Worm (Caenorhabditis elegans): ENCODE results near the gene M01B2.13.
"Not testable (repeated sequence)": the region's sequence is repeated elsewhere in the genome, so short reads cannot be mapped to it uniquely, and the experiment has no call there.

The M01B2.13 gene

ce11 chrV:15264131-15264530, 1.6 kb downstream of the M01B2.13 start, which contains the start of gene M01B2.12:
TSS of gene M01B2.12 (minus strand) at chrV:15264231.
- no peak for TF ChIP-seq egl-44 (GFP tag; IDR thresholded peaks at IDR 0.05)
- no peak for TF ChIP-seq nfya-1 (tag; optimal IDR thresholded peaks at IDR 0.05; ENCODE audit: borderline replicate concordance, insufficient read depth)
- no peak for TF ChIP-seq zfh-2 (GFP tag; conservative IDR thresholded peaks at IDR 0.05)
- TF ChIP-seq ztf-22 (GFP tag; optimal IDR thresholded peaks at IDR 0.05), result no peak
- no peak for TF ChIP-seq ztf-28 (GFP tag; IDR thresholded peaks at IDR 0.05)
- TF ChIP-seq ceh-100 (GFP tag; IDR thresholded peaks at IDR 0.05), result no peak
- TF ChIP-seq T07F8.4 (tag; optimal IDR thresholded peaks at IDR 0.05), result no peak
- no peak for TF ChIP-seq egl-18 (GFP tag; IDR thresholded peaks at IDR 0.05)
- TF ChIP-seq aptf-3 (GFP tag; IDR thresholded peaks at IDR 0.05), result no peak
- TF ChIP-seq nhr-120 (GFP tag; IDR thresholded peaks at IDR 0.05), result no peak
- TF ChIP-seq B0261.1 (tag; optimal IDR thresholded peaks at IDR 0.05), result no peak
- TF ChIP-seq F39B2.1 (GFP tag; IDR thresholded peaks at IDR 0.05), result no peak
- no peak for TF ChIP-seq akir-1 (GFP tag; optimal IDR thresholded peaks at IDR 0.05)
- no peak for TF ChIP-seq snpc-1.3 (tag; optimal IDR thresholded peaks at IDR 0.05; ENCODE audit: insufficient read depth)
- no peak for TF ChIP-seq lin-40 (tag; optimal IDR thresholded peaks at IDR 0.05)
- TF ChIP-seq dpl-1 (GFP tag; optimal IDR thresholded peaks at IDR 0.05), result no peak
- TF ChIP-seq ceh-27 (GFP tag; optimal IDR thresholded peaks at IDR 0.05), result no peak
- no peak for TF ChIP-seq ekl-4 (GFP tag; IDR thresholded peaks at IDR 0.05)

ce11 chrV:15262336-15262735, 3.4 kb downstream of the M01B2.13 start, which contains the start of gene M01B2.10:
TSS of gene M01B2.10 (minus strand) at chrV:15262436.
- TF ChIP-seq him-1 (tag; optimal IDR thresholded peaks at IDR 0.05); K11D2.4 (GFP tag; IDR thresholded peaks at IDR 0.05); ZK185.1 (tag; optimal IDR thresholded peaks at IDR 0.05; ENCODE audit: poor library complexity, severe bottlenecking): not testable (repeated sequence)

ce11 chrV:15259904-15260303, 5.8 kb downstream of the M01B2.13 start, which contains the start of gene M01B2.8:
TSS of gene M01B2.8 (plus strand) at chrV:15260204.
- no peak for TF ChIP-seq hmg-1.2 (GFP tag; IDR thresholded peaks at IDR 0.05)
- no peak for TF ChIP-seq nhr-27 (tag; optimal IDR thresholded peaks at IDR 0.05)
- no peak for TF ChIP-seq F49E8.2 (tag; optimal IDR thresholded peaks at IDR 0.05; ENCODE audit: insufficient read depth)
- no peak for TF ChIP-seq bed-2 (GFP tag; IDR thresholded peaks at IDR 0.05)
- no peak for TF ChIP-seq sdz-38 (tag; optimal IDR thresholded peaks at IDR 0.05)
- TF ChIP-seq ztf-18 (tag; optimal IDR thresholded peaks at IDR 0.05), result no peak
- no peak for TF ChIP-seq ceh-27 (GFP tag; optimal IDR thresholded peaks at IDR 0.05)

ce11 chrV:15259049-15259448, 6.7 kb downstream of the M01B2.13 start, which contains the start of gene srsx-37:
TSS of gene srsx-37 (minus strand) at chrV:15259149.
- TF ChIP-seq F52B5.7 (tag; optimal IDR thresholded peaks at IDR 0.05) (no peak), nhr-80 (tag; optimal IDR thresholded peaks at IDR 0.05) (no peak), lin-40 (tag; optimal IDR thresholded peaks at IDR 0.05) (no peak), unc-130 (GFP tag; optimal IDR thresholded peaks at IDR 0.05) (no peak), dpff-1 (tag; optimal IDR thresholded peaks at IDR 0.05) (no peak), xnd-1 (tag; optimal IDR thresholded peaks at IDR 0.05) (no peak), madf-10 (tag; optimal IDR thresholded peaks at IDR 0.05) (no peak)

ce11 chrV:15256669-15257068, 9.0 kb downstream of the M01B2.13 start, which contains the start of gene srsx-39:
TSS of gene srsx-39 (minus strand) at chrV:15256769.
- not testable (repeated sequence) for TF ChIP-seq ceh-58 (GFP tag; IDR thresholded peaks at IDR 0.05); C17E4.6 (GFP tag; IDR thresholded peaks at IDR 0.05); snpc-1.1 (tag; optimal IDR thresholded peaks at IDR 0.05; ENCODE audit: insufficient read depth)
